Worm (Caenorhabditis elegans): ENCODE measurements around the gene pes-23.
"Not testable (repeated sequence)": the region's sequence is repeated elsewhere in the genome, so short reads cannot be mapped to it uniquely, and the experiment has no call there.

Gene pes-23

DNA sequence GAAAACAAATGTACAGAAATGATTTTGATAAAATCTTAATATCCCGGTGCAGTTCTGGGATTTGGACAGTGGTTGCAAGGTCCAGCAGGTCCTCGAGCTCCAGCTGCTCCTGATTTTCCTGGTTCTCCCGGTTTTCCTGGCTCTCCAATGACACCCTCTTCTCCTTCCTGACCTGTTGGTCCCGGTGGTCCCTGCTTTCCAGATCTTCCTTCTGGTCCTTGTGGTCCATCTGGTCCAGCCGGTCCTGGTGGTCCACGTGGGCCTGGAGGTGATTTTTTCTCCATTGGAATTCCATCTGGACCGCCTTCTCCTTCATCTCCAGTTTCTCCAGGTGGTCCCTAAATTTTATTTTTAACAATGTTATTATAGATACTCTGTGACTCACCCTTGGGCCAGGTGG, 25.9 kb upstream of the pes-23 start:
- TF ChIP-seq hlh-13 (GFP tag; optimal IDR thresholded peaks at IDR 0.05) (no peak), rnt-1 (tag; optimal IDR thresholded peaks at IDR 0.05) (no peak), ztf-16 (tag; optimal IDR thresholded peaks at IDR 0.05) (no peak), fkh-10 (GFP tag; optimal IDR thresholded peaks at IDR 0.05) (no peak), T23F11.4 (GFP tag; optimal IDR thresholded peaks at IDR 0.05) (no peak), pag-3 (tag; optimal IDR thresholded peaks at IDR 0.05; ENCODE audit: borderline replicate concordance) (no peak), ceh-9 (tag; optimal IDR thresholded peaks at IDR 0.05) (no peak), pha-4 (tag; optimal IDR thresholded peaks at IDR 0.05) (no peak), ttx-3 (tag; optimal IDR thresholded peaks at IDR 0.05) (no peak), nhr-11 (tag; optimal IDR thresholded peaks at IDR 0.05) (no peak), hlh-30 (tag; optimal IDR thresholded peaks at IDR 0.05; ENCODE audit: insufficient read depth) (no peak), C38D4.7 (GFP tag; optimal IDR thresholded peaks at IDR 0.05) (no peak), elt-2 (tag; optimal IDR thresholded peaks at IDR 0.05) (no peak), Y22D7AL.16 (tag; optimal IDR thresholded peaks at IDR 0.05) (no peak), hlh-6 (tag; optimal IDR thresholded peaks at IDR 0.05) (no peak)

- TF ChIP-seq K02D7.2 (tag; optimal IDR thresholded peaks at IDR 0.05) (no peak), mec-3 (tag; optimal IDR thresholded peaks at IDR 0.05; ENCODE audit: borderline replicate concordance) (no peak), gmeb-2 (tag; optimal IDR thresholded peaks at IDR 0.05) (no peak), unc-86 (tag; optimal IDR thresholded peaks at IDR 0.05) (no peak), pha-4 (tag; optimal IDR thresholded peaks at IDR 0.05) (no peak), ceh-45 (GFP tag; IDR thresholded peaks at IDR 0.05) (no peak), ttx-3 (tag; optimal IDR thresholded peaks at IDR 0.05) (no peak), eyg-1 (tag; optimal IDR thresholded peaks at IDR 0.05) (no peak), fkh-6 (tag; optimal IDR thresholded peaks at IDR 0.05) (no peak), tbx-7 (tag; optimal IDR thresholded peaks at IDR 0.05) (no peak), hlh-8 (tag; optimal IDR thresholded peaks at IDR 0.05) (no peak), ceh-19 (GFP tag; optimal IDR thresholded peaks at IDR 0.05) (no peak), odd-2 (tag; optimal IDR thresholded peaks at IDR 0.05) (no peak)
These were observed 23.7 kb upstream of the pes-23 start, which contains the start of gene col-173 for ce11 chrX:6877436-6877835. Gene col-173 (minus strand): TSS chrX:6877536.

- TF ChIP-seq K02D7.2, ztf-16, ref-2 (tag; optimal IDR thresholded peaks at IDR 0.05): not testable (repeated sequence)
These were observed 19.4 kb upstream of the pes-23 start, which contains the start of gene F41C6.6 for ce11 chrX:6881795-6882194. Gene F41C6.6 (minus strand): TSS chrX:6881895.

- no peak for TF ChIP-seq nhr-232 (tag; optimal IDR thresholded peaks at IDR 0.05)
- TF ChIP-seq hlh-8 (tag; optimal IDR thresholded peaks at IDR 0.05) = no peak
- TF ChIP-seq nhr-11 (tag; optimal IDR thresholded peaks at IDR 0.05) = no peak
- no peak for TF ChIP-seq ets-4 (tag; optimal IDR thresholded peaks at IDR 0.05)
- TF ChIP-seq hlh-13 (GFP tag; optimal IDR thresholded peaks at IDR 0.05) = no peak
- TF ChIP-seq lim-6 (tag; optimal IDR thresholded peaks at IDR 0.05) = no peak
- no peak for TF ChIP-seq unc-42 (tag; optimal IDR thresholded peaks at IDR 0.05)
- TF ChIP-seq ref-2 (tag; optimal IDR thresholded peaks at IDR 0.05) = no peak
- TF ChIP-seq elt-4 (tag; optimal IDR thresholded peaks at IDR 0.05) = no peak
- TF ChIP-seq che-1 (tag; optimal IDR thresholded peaks at IDR 0.05) = no peak
- no peak for TF ChIP-seq ceh-48 (tag; optimal IDR thresholded peaks at IDR 0.05)
- no peak for TF ChIP-seq pha-4 (tag; optimal IDR thresholded peaks at IDR 0.05)
- TF ChIP-seq K09A11.1 (tag; optimal IDR thresholded peaks at IDR 0.05; ENCODE audit: insufficient read depth) = no peak
- no peak for TF ChIP-seq ceh-45 (GFP tag; IDR thresholded peaks at IDR 0.05)
These were observed 16.7 kb upstream of the pes-23 start for ce11 chrX:6884439-6884838.

Data from whole organism, late embryonic.